Worm (Caenorhabditis elegans) whole organism, L1 larva: ENCODE measurements around the gene tbx-11.

ENCODE experiments used
- ceh-63 ChIP-seq: fragments of 200-800 bp; sonication (Bioruptor generic); optimal IDR thresholded peaks from 2 replicates; lab custom pipeline; 2018; ENCODE audit warnings: mild to moderate bottlenecking, missing genetic modification characterization, missing compliant biosample characterization
- hlh-4 ChIP-seq: sonication (generic microtip); optimal IDR thresholded peaks from 2 replicates; lab custom pipeline; 2016; ENCODE audit warnings: mild to moderate bottlenecking, missing genetic modification characterization, missing compliant biosample characterization
- lsy-2 ChIP-seq, 2 experiments: fragments of 150-350 bp; optimal IDR thresholded peaks; 2 replicates each; lab custom pipeline; 2014; ENCODE audit warnings: missing biosample characterization in 2 of 2, missing genetic modification characterization in 2 of 2
- mdl-1 ChIP-seq, 2 experiments: fragments of 150-350 bp; optimal IDR thresholded peaks; 2 replicates each; lab custom pipeline; 2014 to 2017; ENCODE audit warnings: missing biosample characterization in 2 of 2, missing genetic modification characterization in 2 of 2, inconsistent platforms in 1 of 2
- nhr-237 ChIP-seq: fragments of 150-350 bp; optimal IDR thresholded peaks from 2 replicates; lab custom pipeline; 2014; ENCODE audit warnings: missing biosample characterization, missing genetic modification characterization
- nhr-28 ChIP-seq: fragments of 150-350 bp; optimal IDR thresholded peaks from 2 replicates; lab custom pipeline; 2014; ENCODE audit warnings: missing biosample characterization, missing genetic modification characterization
- sox-4 ChIP-seq: sonication (generic microtip); optimal IDR thresholded peaks from 2 replicates; lab custom pipeline; 2016; ENCODE audit warnings: missing genetic modification characterization, missing compliant biosample characterization
- zag-1 ChIP-seq: fragments of 150-350 bp; optimal IDR thresholded peaks from 2 replicates; lab custom pipeline; 2014; ENCODE audit warnings: missing biosample characterization, missing genetic modification characterization
- ztf-11 ChIP-seq, 2 experiments: sonication (generic microtip); optimal IDR thresholded peaks; 2 replicates each; lab custom pipeline; 2016 to 2017; ENCODE audit warnings: missing genetic modification characterization in 2 of 2, missing biosample characterization in 1 of 2, missing compliant biosample characterization in 1 of 2

DNA sequence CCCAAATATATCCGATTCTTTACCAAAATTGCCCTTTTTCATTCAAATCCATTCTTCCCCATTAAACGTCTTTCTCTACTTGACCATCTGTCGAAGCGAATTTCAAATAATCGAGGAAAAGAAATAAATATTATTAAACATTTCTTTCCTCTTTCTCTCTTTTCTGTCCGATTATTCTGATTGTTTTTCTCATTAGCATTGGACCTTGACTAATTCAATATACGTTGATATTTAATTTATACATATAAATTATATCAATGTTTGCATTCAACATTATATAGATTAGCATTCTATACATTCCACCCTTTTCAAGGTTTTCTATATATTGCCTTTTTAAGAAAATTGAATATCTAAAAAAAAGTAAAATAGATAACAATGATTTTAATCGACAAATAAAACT, 26.2 kb upstream of the tbx-11 start:
- TF ChIP-seq hlh-4 (tag; lab: Kevin White, UChicago) (no peak), nhr-28 (tag; lab: Kevin White, UChicago) (no peak), lsy-2 (tag; optimal IDR thresholded peaks at IDR 0.05; lab: Kevin White, UChicago) (no peak), mdl-1 (tag; optimal IDR thresholded peaks at IDR 0.05; lab: Kevin White, UChicago) (no peak), zag-1 (tag; lab: Kevin White, UChicago) (no peak), nhr-237 (tag; lab: Kevin White, UChicago) (no peak), ceh-63 (no peak), ztf-11 (tag; optimal IDR thresholded peaks at IDR 0.05; lab: Kevin White, UChicago) (no peak), sox-4 (no peak)
